Fruit fly (Drosophila melanogaster) whole organism, embryonic: ENCODE measurements around the gene faf.

ENCODE experiments used
- BEAF-32 ChIP-seq: fragments of 200-800 bp; sonication (Bioruptor generic); optimal IDR thresholded peaks from 3 replicates; lab custom pipeline; 2017; ENCODE audit warnings: missing biosample characterization, missing genetic modification characterization, mild to moderate bottlenecking, moderate library complexity, missing genetic modification reagents
- CG10274 ChIP-seq: fragments of 200-800 bp; sonication (Bioruptor generic); optimal IDR thresholded peaks from 3 replicates; lab custom pipeline; 2017; ENCODE audit warnings: missing biosample characterization, mild to moderate bottlenecking, missing genetic modification characterization
- CG10366 ChIP-seq: fragments of 200-800 bp; sonication (Bioruptor generic); IDR thresholded peaks from 2 replicates; pipeline ENCODE4 v1.3.6; 2022; ENCODE audit warnings: missing biosample characterization, missing genetic modification characterization
- CG10959 ChIP-seq: fragments of 200-800 bp; sonication (Bioruptor generic); IDR thresholded peaks from 2 replicates; pipeline ENCODE4 v1.3.6; 2022; ENCODE audit warnings: missing biosample characterization, missing genetic modification characterization
- CG11504 ChIP-seq: fragments of 200-800 bp; sonication (Bioruptor generic); optimal IDR thresholded peaks from 3 replicates; lab custom pipeline; 2019; ENCODE audit warnings: missing biosample characterization, mild to moderate bottlenecking, missing genetic modification characterization, moderate library complexity
- CG11560 ChIP-seq: fragments of 200-800 bp; sonication (Bioruptor generic); IDR thresholded peaks from 3 replicates; pipeline ENCODE4 v1.3.6; 2022; ENCODE audit warnings: missing biosample characterization, missing genetic modification characterization
- CG13775 ChIP-seq: fragments of 200-800 bp; sonication (Bioruptor generic); optimal IDR thresholded peaks from 3 replicates; lab custom pipeline; 2017; ENCODE audit warnings: missing biosample characterization, mild to moderate bottlenecking, missing genetic modification characterization
- CG14441 ChIP-seq: fragments of 200-800 bp; sonication (Bioruptor generic); IDR thresholded peaks from 2 replicates; pipeline ENCODE4 v1.3.6; 2022; ENCODE audit warnings: missing biosample characterization, missing genetic modification characterization
- CG15073 ChIP-seq: fragments of 200-800 bp; sonication (Bioruptor generic); optimal IDR thresholded peaks from 2 replicates; lab custom pipeline; 2016; ENCODE audit warnings: missing biosample characterization, missing genetic modification characterization
- CG15269 ChIP-seq: fragments of 200-800 bp; sonication (Bioruptor generic); optimal IDR thresholded peaks from 2 replicates; lab custom pipeline; 2018; ENCODE audit warnings: missing biosample characterization, mild to moderate bottlenecking, missing genetic modification characterization, moderate library complexity
- CG16815 ChIP-seq: fragments of 200-800 bp; sonication (Bioruptor generic); optimal IDR thresholded peaks from 3 replicates; lab custom pipeline; 2017; ENCODE audit warnings: missing biosample characterization, mild to moderate bottlenecking, missing genetic modification characterization
- CG17359 ChIP-seq: fragments of 200-800 bp; sonication (Bioruptor generic); optimal IDR thresholded peaks from 3 replicates; lab custom pipeline; 2018; ENCODE audit warnings: missing biosample characterization, mild to moderate bottlenecking, missing genetic modification characterization, moderate library complexity
- CG18011 ChIP-seq: fragments of 200-800 bp; sonication (Bioruptor generic); optimal IDR thresholded peaks from 2 replicates; lab custom pipeline; 2017; ENCODE audit warnings: missing biosample characterization, missing genetic modification characterization, mild to moderate bottlenecking, moderate library complexity, missing genotype
- CG1832 ChIP-seq: fragments of 200-800 bp; sonication (Bioruptor generic); optimal IDR thresholded peaks from 2 replicates; lab custom pipeline; 2017; ENCODE audit warnings: missing biosample characterization, mild to moderate bottlenecking, missing genetic modification characterization, inconsistent platforms
- CG2712 ChIP-seq: fragments of 200-800 bp; optimal IDR thresholded peaks from 3 replicates; lab custom pipeline; 2019; ENCODE audit warnings: missing biosample characterization, mild to moderate bottlenecking, missing genetic modification characterization, moderate library complexity
- CG2875 ChIP-seq: fragments of 200-800 bp; sonication (Bioruptor generic); optimal IDR thresholded peaks from 2 replicates; lab custom pipeline; 2017; ENCODE audit warnings: missing biosample characterization, mild to moderate bottlenecking, missing genetic modification characterization, missing genetic modification reagents
- CG3065 ChIP-seq: fragments of 200-800 bp; sonication (Bioruptor generic); optimal IDR thresholded peaks from 2 replicates; lab custom pipeline; 2016; ENCODE audit warnings: missing biosample characterization, missing genetic modification characterization
- CG31224 ChIP-seq: fragments of 200-800 bp; sonication (Bioruptor generic); IDR thresholded peaks from 2 replicates; pipeline ENCODE4 v1.3.6; 2022; ENCODE audit warnings: missing biosample characterization, missing genetic modification characterization
- CG34224 ChIP-seq: fragments of 200-800 bp; sonication (Bioruptor generic); IDR thresholded peaks from 3 replicates; pipeline ENCODE4 v1.3.6; 2022; ENCODE audit warnings: missing biosample characterization, missing genetic modification characterization; ENCODE audit not compliant: partially characterized antibody
- CG3726 ChIP-seq: fragments of 200-800 bp; sonication (Bioruptor generic); IDR thresholded peaks from 3 replicates; pipeline ENCODE4, ENCODE4 v1.3.6; 2022; ENCODE audit warnings: missing biosample characterization, missing genetic modification characterization
- CG3838 ChIP-seq: fragments of 200-800 bp; sonication (Bioruptor generic); optimal IDR thresholded peaks from 3 replicates; lab custom pipeline; 2016; ENCODE audit warnings: missing biosample characterization, missing genetic modification characterization
- CG4328 ChIP-seq: fragments of 200-800 bp; sonication (Bioruptor generic); optimal IDR thresholded peaks from 3 replicates; lab custom pipeline; 2017; ENCODE audit warnings: missing biosample characterization, missing genetic modification reagents, missing genetic modification characterization
- CG4360 ChIP-seq: fragments of 200-800 bp; sonication (Bioruptor generic); IDR thresholded peaks from 2 replicates; pipeline ENCODE4 v1.3.6; 2022; ENCODE audit warnings: missing biosample characterization, missing genetic modification characterization
- CG4404 ChIP-seq: fragments of 200-800 bp; sonication (Bioruptor generic); IDR thresholded peaks from 2 replicates; pipeline ENCODE4 v1.3.6; 2022; ENCODE audit warnings: missing biosample characterization, missing genetic modification characterization
- CG6683 ChIP-seq: fragments of 200-800 bp; sonication (Bioruptor generic); optimal IDR thresholded peaks from 2 replicates; lab custom pipeline; 2017; ENCODE audit warnings: missing biosample characterization, mild to moderate bottlenecking, missing genetic modification characterization, missing genetic modification reagents
- Dip3 ChIP-seq: fragments of 200-800 bp; sonication (Bioruptor generic); optimal IDR thresholded peaks from 3 replicates; lab custom pipeline; 2016; ENCODE audit warnings: missing biosample characterization, missing genetic modification characterization
- Drgx ChIP-seq: fragments of 200-800 bp; sonication (Bioruptor generic); IDR thresholded peaks from 2 replicates; pipeline ENCODE4 v1.3.6; 2022; ENCODE audit warnings: missing biosample characterization, missing genetic modification characterization
- Ets97D ChIP-seq: fragments of 200-800 bp; sonication (Bioruptor generic); optimal IDR thresholded peaks from 3 replicates; lab custom pipeline; 2016; ENCODE audit warnings: missing biosample characterization, missing genetic modification characterization
- Fer2 ChIP-seq: fragments of 200-800 bp; sonication (Bioruptor generic); optimal IDR thresholded peaks from 2 replicates; lab custom pipeline; 2018; ENCODE audit warnings: missing biosample characterization, mild to moderate bottlenecking, missing genetic modification characterization, moderate library complexity
- HLH3B ChIP-seq: fragments of 200-800 bp; sonication (Bioruptor generic); IDR thresholded peaks from 2 replicates; pipeline ENCODE4 v1.3.6; 2022; ENCODE audit warnings: missing biosample characterization, missing genetic modification characterization
- Lim3 ChIP-seq: fragments of 200-800 bp; sonication (Bioruptor generic); IDR thresholded peaks from 2 replicates; pipeline ENCODE4 v1.3.6; 2022; ENCODE audit warnings: missing biosample characterization, missing genetic modification characterization
- Meics ChIP-seq: fragments of 200-800 bp; sonication (Bioruptor generic); optimal IDR thresholded peaks from 2 replicates; lab custom pipeline; 2017; ENCODE audit warnings: missing biosample characterization, mild to moderate bottlenecking, missing genetic modification characterization
- Neu2 ChIP-seq: fragments of 200-800 bp; sonication (Bioruptor generic); optimal IDR thresholded peaks from 3 replicates; lab custom pipeline; 2016; ENCODE audit warnings: missing biosample characterization, missing genetic modification characterization, borderline replicate concordance
- Nf-YB ChIP-seq: fragments of 200-800 bp; sonication (Bioruptor generic); optimal IDR thresholded peaks from 3 replicates; lab custom pipeline; 2019; ENCODE audit warnings: missing biosample characterization, mild to moderate bottlenecking, missing genetic modification characterization, moderate library complexity
- Pdp1 ChIP-seq, 2 experiments: fragments of 200-800 bp; sonication (Bioruptor generic); optimal IDR thresholded peaks; 3 replicates each; lab custom pipeline; 2016; ENCODE audit warnings: missing biosample characterization in 2 of 2, missing genetic modification characterization in 2 of 2, mild to moderate bottlenecking in 1 of 2, moderate library complexity in 1 of 2
- Vsx1 ChIP-seq: fragments of 200-800 bp; sonication (Bioruptor generic); optimal IDR thresholded peaks from 2 replicates; lab custom pipeline; 2017; ENCODE audit warnings: missing biosample characterization, mild to moderate bottlenecking, missing genetic modification characterization, missing genetic modification reagents
- en ChIP-seq: fragments of 200-800 bp; sonication (Bioruptor generic); optimal IDR thresholded peaks from 2 replicates; lab custom pipeline; 2016; ENCODE audit warnings: missing biosample characterization, missing genetic modification characterization
- fru ChIP-seq: fragments of >200 bp; optimal IDR thresholded peaks from 2 replicates; lab custom pipeline; 2017
- her ChIP-seq: fragments of 200-800 bp; sonication (Bioruptor generic); optimal IDR thresholded peaks from 2 replicates; lab custom pipeline; 2016; ENCODE audit warnings: missing biosample characterization, missing genetic modification characterization
- odd ChIP-seq: fragments of 200-800 bp; sonication (Bioruptor generic); optimal IDR thresholded peaks from 2 replicates; lab custom pipeline; 2017; ENCODE audit warnings: missing biosample characterization, mild to moderate bottlenecking, missing genetic modification characterization
- pfk ChIP-seq: fragments of 200-800 bp; sonication (Bioruptor generic); optimal IDR thresholded peaks from 2 replicates; lab custom pipeline; 2018; ENCODE audit warnings: missing biosample characterization, mild to moderate bottlenecking, missing genetic modification characterization, moderate library complexity
- pzg ChIP-seq: fragments of 200-800 bp; sonication (Bioruptor generic); optimal IDR thresholded peaks from 3 replicates; lab custom pipeline; 2018; ENCODE audit warnings: missing biosample characterization, mild to moderate bottlenecking, missing genetic modification characterization, moderate library complexity
- sc ChIP-seq, 3 experiments: fragments of >200 bp in 2 of 3; fragments of 200-800 bp in 1 of 3; sonication (Bioruptor generic) in 1 of 3; optimal IDR thresholded peaks; 2 replicates in 2 of 3; 3 replicates in 1 of 3; lab custom pipeline; 2017; ENCODE audit warnings: mild to moderate bottlenecking in 1 of 3, missing biosample characterization in 1 of 3, missing genetic modification characterization in 1 of 3, missing genetic modification reagents in 1 of 3
- scrt ChIP-seq: fragments of 200-800 bp; sonication (Bioruptor generic); optimal IDR thresholded peaks from 2 replicates; lab custom pipeline; 2018; ENCODE audit warnings: missing biosample characterization, mild to moderate bottlenecking, missing genetic modification characterization, moderate library complexity
- trem ChIP-seq: fragments of 200-800 bp; optimal IDR thresholded peaks from 3 replicates; lab custom pipeline; 2019; ENCODE audit warnings: missing biosample characterization, mild to moderate bottlenecking, missing genetic modification characterization, moderate library complexity
- trh ChIP-seq: fragments of 200-800 bp; sonication (Bioruptor generic); optimal IDR thresholded peaks from 2 replicates; lab custom pipeline; 2016; ENCODE audit warnings: missing biosample characterization, missing genetic modification characterization
- vvl ChIP-seq: fragments of 200-800 bp; sonication (Bioruptor generic); IDR thresholded peaks from 2 replicates; pipeline ENCODE4 v1.3.6; 2022; ENCODE audit warnings: missing biosample characterization, missing genetic modification characterization
- wdn ChIP-seq: fragments of 200-800 bp; sonication (Bioruptor generic); IDR thresholded peaks from 2 replicates; pipeline ENCODE4 v1.3.6; 2022; ENCODE audit warnings: missing biosample characterization, missing genetic modification characterization
- zfh2 ChIP-seq: fragments of 200-800 bp; sonication (Bioruptor generic); optimal IDR thresholded peaks from 2 replicates; lab custom pipeline; 2016; ENCODE audit warnings: missing biosample characterization, missing genetic modification characterization

faf gene

dm6 chr3R:31744044-31744652 is 32.7 kb upstream of the faf start, which contains the start of gene CG1896 (continued):
- TF ChIP-seq vvl (GFP tag; lab: Robert Waterston, UW) = peak; percentile 70
- no peak for TF ChIP-seq Fer2 (tag; lab: Kevin White, UChicago)
- TF ChIP-seq CG13775 (GFP tag; lab: Kevin White, UChicago) = peak; percentile 33
- peak; percentile 46; the same call in 1 of the 2 replicates for TF ChIP-seq CG14441 (GFP tag; lab: Robert Waterston, UW)
- TF ChIP-seq sc (optimal IDR thresholded peaks at IDR 0.05; lab: Kevin White, UChicago) = no peak
- TF ChIP-seq sc (GFP tag; optimal IDR thresholded peaks at IDR 0.05; lab: Kevin White, UChicago) = no peak
- no peak for TF ChIP-seq CG4360 (GFP tag; lab: Robert Waterston, UW)
- TF ChIP-seq CG4328 = no peak
- no peak for TF ChIP-seq CG6683 (GFP tag; lab: Kevin White, UChicago)
- no peak for TF ChIP-seq her (GFP tag; lab: Kevin White, UChicago)
- TF ChIP-seq scrt (GFP tag; lab: Kevin White, UChicago) = peak; percentile 59
- TF ChIP-seq CG1832 = no peak
- TF ChIP-seq CG16815 = no peak
- TF ChIP-seq trh (GFP tag; lab: Kevin White, UChicago) = no peak
- peak; percentile 45 for TF ChIP-seq Meics (GFP tag; lab: Kevin White, UChicago)
- TF ChIP-seq Nf-YB (GFP tag; lab: Kevin White, UChicago) = no peak
- TF ChIP-seq CG4404 (GFP tag; lab: Robert Waterston, UW) = no peak; the same call in 1 of the 2 replicates
- no peak for TF ChIP-seq odd (GFP tag; lab: Kevin White, UChicago)
- no peak for TF ChIP-seq CG3065
- no peak for TF ChIP-seq BEAF-32 (GFP tag; lab: Kevin White, UChicago)
- no peak for TF ChIP-seq pfk
- TF ChIP-seq wdn (GFP tag; lab: Robert Waterston, UW) = no peak
- peak; percentile 0 for TF ChIP-seq CG2875 (GFP tag; lab: Kevin White, UChicago)
- peak; percentile 26 for TF ChIP-seq CG18011 (GFP tag; lab: Kevin White, UChicago)
- TF ChIP-seq fru (lab: Kevin White, UChicago) = no peak
- TF ChIP-seq CG15269 (tag; lab: Kevin White, UChicago) = peak; percentile 36
- no peak for TF ChIP-seq Neu2 (GFP tag; lab: Kevin White, UChicago)
- no peak for TF ChIP-seq CG10959 (GFP tag; lab: Robert Waterston, UW)
- TF ChIP-seq HLH3B (GFP tag; lab: Robert Waterston, UW) = 0 out of 2 replicates have a peak, but pooled peaks have one; percentile 10
- peak; percentile 28 for TF ChIP-seq Dip3
- no peak for TF ChIP-seq CG15073 (GFP tag; lab: Kevin White, UChicago)
- TF ChIP-seq CG3838 (GFP tag; lab: Kevin White, UChicago) = no peak
- peak; percentile 15 for TF ChIP-seq CG10274 (GFP tag; lab: Kevin White, UChicago)
- TF ChIP-seq CG34224 = peak; percentile 13; the same call in 1 of the 3 replicates
- no peak for TF ChIP-seq Vsx1 (GFP tag; lab: Kevin White, UChicago)
- TF ChIP-seq CG17359 (tag; lab: Kevin White, UChicago) = peak; percentile 55
- TF ChIP-seq trem (tag; lab: Kevin White, UChicago) = peak; percentile 34
- peak; percentile 55 for TF ChIP-seq CG2712 (tag; lab: Kevin White, UChicago)
- TF ChIP-seq pzg (GFP tag; lab: Kevin White, UChicago) = peak; percentile 17
- TF ChIP-seq Pdp1 (GFP tag; optimal IDR thresholded peaks at IDR 0.05; lab: Kevin White, UChicago) = no peak
- peak; percentile 63 for TF ChIP-seq Drgx
- TF ChIP-seq CG10366 (GFP tag; lab: Robert Waterston, UW) = peak; percentile 54
- no peak for TF ChIP-seq CG3726
- TF ChIP-seq Lim3 (GFP tag; lab: Robert Waterston, UW) = no peak
- TF ChIP-seq CG31224 = no peak
- TF ChIP-seq zfh2 = no peak
- TF ChIP-seq en = no peak
- no peak for TF ChIP-seq Ets97D (GFP tag; lab: Kevin White, UChicago)
- TF ChIP-seq CG11560 (tag; lab: Robert Waterston, UW) = no peak
- TF ChIP-seq CG11504 (tag; lab: Kevin White, UChicago) = no peak
